Fruit fly (Drosophila melanogaster) whole organism, prepupa: ENCODE measurements around the gene CG46311.

ENCODE experiments used
- Blimp-1 ChIP-seq: fragments of 200-800 bp; sonication (Bioruptor generic); optimal IDR thresholded peaks from 3 replicates; lab custom pipeline; 2017; ENCODE audit warnings: missing biosample characterization, missing genetic modification characterization, mild to moderate bottlenecking, moderate library complexity, missing genetic modification reagents
- CG11762 ChIP-seq: fragments of 200-800 bp; sonication (Bioruptor generic); optimal IDR thresholded peaks from 3 replicates; lab custom pipeline; 2016; ENCODE audit warnings: missing biosample characterization, missing genetic modification characterization; ENCODE audit not compliant: insufficient read depth
- CG15336 ChIP-seq: fragments of 200-800 bp; sonication (Bioruptor generic); IDR thresholded peaks from 2 replicates; pipeline ENCODE4 v1.3.6; 2022; ENCODE audit warnings: missing biosample characterization, missing genetic modification characterization
- CG32006 ChIP-seq: fragments of 200-800 bp; sonication (Bioruptor generic); optimal IDR thresholded peaks from 3 replicates; lab custom pipeline; 2017; ENCODE audit warnings: missing biosample characterization, mild to moderate bottlenecking, missing genetic modification characterization
- CG3919 ChIP-seq: fragments of 200-800 bp; sonication (Bioruptor generic); optimal IDR thresholded peaks from 3 replicates; lab custom pipeline; 2016; ENCODE audit warnings: missing biosample characterization, missing genetic modification characterization
- CG6163 ChIP-seq: fragments of 200-800 bp; sonication (Bioruptor generic); IDR thresholded peaks from 3 replicates; pipeline ENCODE4 v1.3.6; 2022; ENCODE audit warnings: missing biosample characterization, missing genetic modification characterization
- CG6808 ChIP-seq: fragments of 200-800 bp; sonication (Bioruptor generic); optimal IDR thresholded peaks from 3 replicates; lab custom pipeline; 2017; ENCODE audit warnings: missing biosample characterization, missing genetic modification characterization, mild to moderate bottlenecking, moderate library complexity, missing genetic modification reagents
- CG8119 ChIP-seq: fragments of 200-800 bp; sonication (Bioruptor generic); IDR thresholded peaks from 3 replicates; pipeline ENCODE4 v1.3.6; 2022; ENCODE audit warnings: missing biosample characterization, missing genetic modification characterization
- CG8319 ChIP-seq: fragments of 200-800 bp; sonication (Bioruptor generic); optimal IDR thresholded peaks from 3 replicates; lab custom pipeline; 2016; ENCODE audit warnings: missing biosample characterization, missing genetic modification characterization
- Eip75B ChIP-seq: fragments of 200-800 bp; sonication (Bioruptor generic); optimal IDR thresholded peaks from 3 replicates; lab custom pipeline; 2016; ENCODE audit warnings: missing biosample characterization, missing genetic modification characterization
- Eip78C ChIP-seq: fragments of 200-800 bp; sonication (Bioruptor generic); peaks from one replicate; lab custom pipeline; 2016; ENCODE audit warnings: missing biosample characterization, missing genetic modification characterization
- Eip93F ChIP-seq: fragments of 200-800 bp; sonication (Bioruptor generic); optimal IDR thresholded peaks from 2 replicates; lab custom pipeline; 2016; ENCODE audit warnings: missing biosample characterization, mild to moderate bottlenecking, missing genetic modification characterization
- Ets21C ChIP-seq: fragments of 200-800 bp; sonication (Bioruptor generic); optimal IDR thresholded peaks from 3 replicates; lab custom pipeline; 2016; ENCODE audit warnings: missing biosample characterization, missing genetic modification characterization
- Ets96B ChIP-seq: fragments of 200-800 bp; optimal IDR thresholded peaks from 2 replicates; lab custom pipeline; 2019; ENCODE audit warnings: missing biosample characterization, mild to moderate bottlenecking, missing genetic modification characterization, moderate library complexity
- Gug ChIP-seq: fragments of 200-800 bp; sonication (Bioruptor generic); IDR thresholded peaks from 2 replicates; pipeline ENCODE4 v1.3.6; 2022; ENCODE audit warnings: missing biosample characterization, missing genetic modification characterization
- Hr39 ChIP-seq: fragments of 200-800 bp; sonication (Bioruptor generic); optimal IDR thresholded peaks from 2 replicates; lab custom pipeline; 2016; ENCODE audit warnings: missing biosample characterization, missing genetic modification characterization
- Hr4 ChIP-seq: fragments of 200-800 bp; sonication (Bioruptor generic); optimal IDR thresholded peaks from 3 replicates; lab custom pipeline; 2016; ENCODE audit warnings: missing biosample characterization, missing genetic modification characterization
- Lpt ChIP-seq: fragments of 200-800 bp; sonication (Bioruptor generic); optimal IDR thresholded peaks from 3 replicates; lab custom pipeline; 2016; ENCODE audit warnings: missing biosample characterization, missing genetic modification characterization
- Met ChIP-seq: fragments of 200-800 bp; sonication (Bioruptor generic); optimal IDR thresholded peaks from 3 replicates; lab custom pipeline; 2016; ENCODE audit warnings: missing biosample characterization, missing genetic modification characterization
- OdsH ChIP-seq: fragments of 200-800 bp; sonication (Bioruptor generic); optimal IDR thresholded peaks from 3 replicates; lab custom pipeline; 2016; ENCODE audit warnings: missing biosample characterization, missing genetic modification characterization
- Smox ChIP-seq: fragments of 200-800 bp; sonication (Bioruptor generic); optimal IDR thresholded peaks from 3 replicates; lab custom pipeline; 2016; ENCODE audit warnings: missing biosample characterization, missing genetic modification characterization
- Sox102F ChIP-seq: fragments of 200-800 bp; sonication (Bioruptor generic); optimal IDR thresholded peaks from 2 replicates; lab custom pipeline; 2016; ENCODE audit warnings: missing biosample characterization, mild to moderate bottlenecking, missing genetic modification characterization
- cyc ChIP-seq: fragments of 200-800 bp; sonication (Bioruptor generic); optimal IDR thresholded peaks from 3 replicates; lab custom pipeline; 2016; ENCODE audit warnings: missing biosample characterization, missing genetic modification characterization
- dac ChIP-seq: fragments of 200-800 bp; sonication (Bioruptor generic); optimal IDR thresholded peaks from 2 replicates; lab custom pipeline; 2017; ENCODE audit warnings: missing biosample characterization, mild to moderate bottlenecking, missing genetic modification characterization
- esn ChIP-seq: fragments of 200-800 bp; sonication (Bioruptor generic); optimal IDR thresholded peaks from 2 replicates; lab custom pipeline; 2016; ENCODE audit warnings: missing biosample characterization, mild to moderate bottlenecking, missing genetic modification characterization, moderate library complexity
- fd59A ChIP-seq: fragments of 200-800 bp; sonication (Bioruptor generic); optimal IDR thresholded peaks from 2 replicates; lab custom pipeline; 2017; ENCODE audit warnings: missing biosample characterization, mild to moderate bottlenecking, missing genetic modification characterization, missing genetic modification reagents
- fd85E ChIP-seq: fragments of 200-800 bp; sonication (Bioruptor generic); optimal IDR thresholded peaks from 3 replicates; lab custom pipeline; 2016; ENCODE audit warnings: missing biosample characterization, missing genetic modification characterization
- lz ChIP-seq: fragments of 200-800 bp; sonication (Bioruptor generic); optimal IDR thresholded peaks from 3 replicates; lab custom pipeline; 2016; ENCODE audit warnings: missing biosample characterization, missing genetic modification characterization
- ss ChIP-seq, 2 experiments: fragments of 200-800 bp; sonication (Bioruptor generic); optimal IDR thresholded peaks; 2 replicates in 1 of 2; 3 replicates in 1 of 2; lab custom pipeline; 2017 to 2018; ENCODE audit warnings: mild to moderate bottlenecking in 2 of 2, missing biosample characterization in 2 of 2, missing genetic modification characterization in 2 of 2, moderate library complexity in 1 of 2
- topi ChIP-seq: fragments of 200-800 bp; sonication (Bioruptor generic); optimal IDR thresholded peaks from 3 replicates; lab custom pipeline; 2016; ENCODE audit warnings: missing biosample characterization, missing genetic modification characterization
- vri ChIP-seq: fragments of 200-800 bp; sonication (Bioruptor generic); optimal IDR thresholded peaks from 3 replicates; lab custom pipeline; 2016; ENCODE audit warnings: missing biosample characterization, mild to moderate bottlenecking, missing genetic modification characterization

Gene CG46311

DNA sequence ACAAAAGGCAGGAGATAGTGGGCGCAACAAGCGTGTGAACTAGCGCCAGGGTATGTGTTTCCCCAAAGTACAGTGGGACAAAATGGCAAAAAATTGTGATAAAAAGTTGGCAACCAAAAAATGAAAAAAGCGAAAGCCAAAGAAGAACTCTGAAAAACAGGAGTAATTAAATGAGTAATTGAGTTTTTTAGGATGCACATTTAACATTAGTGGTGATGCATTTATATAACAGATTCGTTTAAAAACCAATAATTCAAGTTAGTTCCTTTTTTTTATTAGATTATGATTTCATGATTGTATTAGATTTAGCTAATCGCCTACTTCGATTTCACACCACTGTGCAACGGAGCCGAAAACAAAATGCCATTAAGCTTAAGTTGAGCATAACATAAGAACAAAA lies 8.8 kb downstream of the CG46311 start (continued):
- peak; percentile 60 for TF ChIP-seq Met (GFP tag; lab: Kevin White, UChicago)
- TF ChIP-seq Eip93F (GFP tag; lab: Kevin White, UChicago), result no peak
- TF ChIP-seq CG11762 (GFP tag; lab: Kevin White, UChicago), result no peak
- TF ChIP-seq topi (GFP tag; lab: Kevin White, UChicago), result peak; percentile 57
- no peak; the same call in 2 of the 3 replicates for TF ChIP-seq CG6163 (GFP tag; lab: Robert Waterston, UW)
- TF ChIP-seq cyc (GFP tag; lab: Kevin White, UChicago), result peak; percentile 43
- TF ChIP-seq Hr4 (GFP tag; lab: Kevin White, UChicago), result peak; percentile 68
- peak; percentile 42 for TF ChIP-seq lz (GFP tag; lab: Kevin White, UChicago)
- no peak for TF ChIP-seq Blimp-1 (GFP tag; lab: Kevin White, UChicago)
- peak; percentile 48 for TF ChIP-seq OdsH (GFP tag; lab: Kevin White, UChicago)
- TF ChIP-seq Hr39 (GFP tag; lab: Kevin White, UChicago), result peak; percentile 63
- TF ChIP-seq Lpt, result peak; percentile 55
- TF ChIP-seq CG3919 (GFP tag; lab: Kevin White, UChicago), result peak; percentile 40

- TF ChIP-seq Eip78C (GFP tag; lab: Kevin White, UChicago), result no peak
- TF ChIP-seq Hr39 (GFP tag; lab: Kevin White, UChicago), result no peak
- no peak for TF ChIP-seq Ets96B (tag; lab: Kevin White, UChicago)
- TF ChIP-seq vri (GFP tag; lab: Kevin White, UChicago), result no peak
- TF ChIP-seq Eip75B (GFP tag; lab: Kevin White, UChicago), result no peak
- no peak for TF ChIP-seq ss (GFP tag; optimal IDR thresholded peaks at IDR 0.05; lab: Kevin White, UChicago)
- TF ChIP-seq Lpt, result no peak
- no peak for TF ChIP-seq CG32006 (GFP tag; lab: Kevin White, UChicago)
- TF ChIP-seq fd85E (GFP tag; lab: Kevin White, UChicago), result no peak
- TF ChIP-seq Blimp-1 (GFP tag; lab: Kevin White, UChicago), result no peak
- no peak for TF ChIP-seq CG6163 (GFP tag; lab: Robert Waterston, UW)
- TF ChIP-seq CG6808, result no peak
- TF ChIP-seq CG8319 (GFP tag; lab: Kevin White, UChicago), result no peak
- TF ChIP-seq Sox102F (GFP tag; lab: Kevin White, UChicago), result no peak
- TF ChIP-seq CG3919 (GFP tag; lab: Kevin White, UChicago), result no peak
- TF ChIP-seq, all 60 proteins: peak for 0
These were observed 15.7 kb downstream of the CG46311 start for dm6 chrX:13579322-13579721.

dm6 chrX:13586888-13587287 lies 23.3 kb downstream of the CG46311 start:
- TF ChIP-seq dac (GFP tag; lab: Kevin White, UChicago), result no peak
- no peak for TF ChIP-seq CG6808
- no peak for TF ChIP-seq cyc (GFP tag; lab: Kevin White, UChicago)
- no peak for TF ChIP-seq Gug
- no peak for TF ChIP-seq Smox (GFP tag; lab: Kevin White, UChicago)
- TF ChIP-seq Eip93F (GFP tag; lab: Kevin White, UChicago), result no peak

DNA sequence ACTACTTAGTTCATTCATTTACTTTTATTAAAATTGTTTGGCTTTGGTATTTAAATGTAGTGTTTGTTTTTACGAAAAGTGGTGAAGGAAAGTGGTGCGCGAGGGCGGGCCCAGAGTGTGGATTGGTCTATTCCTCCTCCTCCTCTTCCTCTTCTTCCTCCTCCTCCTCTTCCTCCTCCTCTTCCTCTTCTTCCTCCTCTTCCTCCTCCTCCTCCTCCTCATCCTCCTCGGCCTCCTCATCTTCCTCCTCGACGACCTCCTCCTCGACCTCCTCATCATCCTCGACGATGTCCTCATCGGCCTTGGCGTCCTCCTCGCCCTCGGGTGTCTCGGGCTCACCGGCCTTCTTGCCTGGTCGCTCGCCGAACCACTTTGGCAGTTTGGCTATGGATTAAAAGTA lies 30.0 kb downstream of the CG46311 start:
- TF ChIP-seq CG15336 (GFP tag; lab: Robert Waterston, UW) (no peak), esn (no peak), CG8119 (GFP tag; lab: Robert Waterston, UW) (no peak), Hr39 (GFP tag; lab: Kevin White, UChicago) (no peak), ss (GFP tag; optimal IDR thresholded peaks at IDR 0.05; lab: Kevin White, UChicago) (no peak), Gug (no peak), Ets21C (GFP tag; lab: Kevin White, UChicago) (no peak)

DNA sequence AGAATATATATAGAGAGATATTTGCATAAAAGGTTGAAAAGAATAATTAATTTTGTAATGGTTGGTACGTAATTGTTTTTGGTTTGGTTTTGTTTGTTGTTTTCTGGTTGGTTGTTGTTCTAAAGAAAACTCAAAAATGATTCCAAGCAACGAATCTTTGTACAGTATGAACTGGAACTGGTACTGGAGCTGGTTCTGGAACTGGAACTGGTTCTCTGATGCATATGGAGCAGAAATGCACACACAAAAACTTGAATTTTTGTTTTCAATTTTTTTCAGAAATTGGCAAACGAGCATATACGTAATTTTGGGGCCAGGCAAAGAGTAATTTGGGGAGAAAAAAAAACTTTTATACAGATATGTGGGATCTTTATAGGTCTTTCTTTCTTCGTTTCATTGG lies 34.1 kb downstream of the CG46311 start:
- TF ChIP-seq ss (GFP tag; optimal IDR thresholded peaks at IDR 0.05; lab: Kevin White, UChicago) (no peak), fd59A (GFP tag; lab: Kevin White, UChicago) (no peak)
